Fruit fly (Drosophila melanogaster): Measurements from ENCODE around the gene Msp300.

- TF ChIP-seq CG8478 (optimal IDR thresholded peaks at IDR 0.05) (no peak), CTCF (optimal IDR thresholded peaks at IDR 0.05) (no peak)
Measured at dm6 chr2L:5063936-5064335, 36.7 kb upstream of the Msp300 start.

Measured in S2 (cell line).